Worm (Caenorhabditis elegans) whole organism, midembryonic: ENCODE data around the gene kin-2.

Experiments used
- T22C8.4 ChIP-seq: fragments of 200-800 bp; sonication (Bioruptor generic); IDR thresholded peaks from 2 replicates; pipeline ENCODE4 v1.3.6; 2022; ENCODE audit warnings: missing genetic modification characterization, missing compliant biosample characterization
- cog-1 ChIP-seq: sonication (generic microtip); optimal IDR thresholded peaks from 2 replicates; lab custom pipeline; 2016; ENCODE audit warnings: missing genetic modification characterization, missing compliant biosample characterization
- flt-1 ChIP-seq: fragments of 200-800 bp; sonication (Bioruptor generic); IDR thresholded peaks from 2 replicates; pipeline ENCODE4 v1.3.6; 2022; ENCODE audit warnings: missing genetic modification characterization, missing compliant biosample characterization
- klf-2 ChIP-seq: fragments of 200-800 bp; sonication (Bioruptor generic); conservative IDR thresholded peaks from 2 replicates; pipeline ENCODE4 v1.3.6; 2022; ENCODE audit warnings: missing genetic modification reagents, missing genetic modification characterization, missing compliant biosample characterization
- med-1 ChIP-seq: sonication (generic microtip); optimal IDR thresholded peaks from 2 replicates; lab custom pipeline; 2017; ENCODE audit warnings: missing genetic modification characterization, mild to moderate bottlenecking, missing compliant biosample characterization, antibody characterized with exemption, missing genetic modification reagents; ENCODE audit not compliant: insufficient read depth
- ref-1 ChIP-seq: fragments of 200-800 bp; sonication (Bioruptor generic); conservative IDR thresholded peaks from 2 replicates; pipeline ENCODE4 v1.3.6; 2022; ENCODE audit warnings: missing genetic modification reagents, missing genetic modification characterization, missing compliant biosample characterization
- tab-1 ChIP-seq: fragments of 200-800 bp; sonication (Bioruptor generic); IDR thresholded peaks from 2 replicates; pipeline ENCODE4 v1.3.6; 2022; ENCODE audit warnings: missing genetic modification characterization, missing compliant biosample characterization
- ztf-23 ChIP-seq: fragments of 200-800 bp; sonication (Bioruptor generic); IDR thresholded peaks from 2 replicates; pipeline ENCODE4 v1.3.6; 2022; ENCODE audit warnings: missing genetic modification reagents, missing genetic modification characterization, missing compliant biosample characterization
- ztf-29 ChIP-seq: fragments of 200-800 bp; sonication (Bioruptor generic); IDR thresholded peaks from 2 replicates; pipeline ENCODE4 v1.3.6; 2022; ENCODE audit warnings: missing genetic modification reagents, missing genetic modification characterization, missing compliant biosample characterization

The kin-2 gene

DNA sequence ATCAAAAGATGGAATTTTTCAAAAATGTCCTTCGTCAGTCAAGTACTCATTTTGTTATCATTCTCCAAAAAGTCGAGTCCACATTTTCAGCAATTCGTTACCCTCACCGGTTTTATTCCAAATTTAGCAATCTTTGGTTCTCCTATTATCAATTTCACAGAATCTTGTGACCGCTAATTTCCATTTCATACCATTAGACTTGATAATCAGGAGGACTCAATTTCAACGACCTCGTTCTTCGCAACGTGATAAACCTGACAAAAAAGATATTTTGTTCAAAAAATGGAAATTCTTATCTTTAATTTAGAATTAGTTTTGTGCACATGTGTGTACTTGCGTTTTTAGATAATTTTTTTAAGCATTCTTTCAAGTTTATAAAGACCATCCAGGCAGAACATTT, 15.1 kb downstream of the kin-2 start:
- no peak for TF ChIP-seq klf-2 (GFP tag; lab: Robert Waterston, UW)

DNA sequence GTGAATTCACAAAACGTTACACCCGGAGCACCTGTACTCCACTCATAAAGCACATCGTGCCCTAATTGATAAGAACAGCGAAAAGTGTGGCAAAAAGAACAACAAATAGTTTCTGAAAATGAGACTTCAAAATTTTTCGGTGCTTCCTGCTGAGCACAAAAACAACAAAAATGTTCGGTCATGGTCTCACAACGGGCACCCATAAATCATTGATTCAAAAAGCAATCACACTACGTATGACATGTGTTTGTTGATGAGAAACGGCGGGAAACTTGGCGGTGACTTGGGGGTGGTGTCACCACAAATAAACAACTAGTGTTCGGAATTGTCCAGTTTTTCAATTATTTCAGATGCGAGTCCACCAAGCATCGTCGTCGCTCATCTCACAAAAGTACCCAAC, 16.8 kb downstream of the kin-2 start:
- no peak for TF ChIP-seq tab-1 (GFP tag; lab: Robert Waterston, UW)
- no peak for TF ChIP-seq T22C8.4
- TF ChIP-seq ztf-29 (GFP tag; lab: Robert Waterston, UW): no peak
- no peak for TF ChIP-seq cog-1 (tag; lab: Kevin White, UChicago)
- no peak for TF ChIP-seq ztf-23 (GFP tag; lab: Robert Waterston, UW)
- TF ChIP-seq flt-1: no peak
- no peak for TF ChIP-seq klf-2 (GFP tag; lab: Robert Waterston, UW)
- no peak for TF ChIP-seq ref-1 (GFP tag; lab: Robert Waterston, UW)
- no peak for TF ChIP-seq med-1 (GFP tag; lab: Kevin White, UChicago)

DNA sequence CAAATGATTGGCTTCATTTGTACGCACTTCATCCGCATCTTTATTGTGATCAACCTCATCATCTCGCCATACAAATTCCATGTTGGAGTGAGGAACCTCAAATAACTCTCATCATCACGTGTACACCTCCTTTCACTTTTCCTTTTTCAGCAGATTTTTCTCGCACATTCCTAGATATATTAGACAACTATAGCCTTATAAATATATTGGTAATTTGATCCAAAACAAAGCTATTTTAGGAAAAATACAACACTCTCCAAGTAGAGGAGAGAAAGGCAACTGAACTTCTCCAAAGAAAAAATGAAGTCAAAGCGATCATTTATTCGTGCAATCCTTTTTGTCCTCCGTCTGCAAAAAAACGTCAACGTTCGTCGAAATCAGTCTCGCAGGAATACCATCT, 18.8 kb downstream of the kin-2 start, which contains the start of gene R07E4.1:
R07E4.1 (plus strand) TSS at position 301 of the 400 bp plus-strand sequence.
- TF ChIP-seq ref-1 (GFP tag; lab: Robert Waterston, UW): no peak
- no peak for TF ChIP-seq ztf-29 (GFP tag; lab: Robert Waterston, UW)
- TF ChIP-seq med-1 (GFP tag; lab: Kevin White, UChicago): no peak
- TF ChIP-seq ztf-23 (GFP tag; lab: Robert Waterston, UW): no peak
- no peak for TF ChIP-seq flt-1
- no peak for TF ChIP-seq cog-1 (tag; lab: Kevin White, UChicago)
- TF ChIP-seq T22C8.4: no peak
- no peak for TF ChIP-seq tab-1 (GFP tag; lab: Robert Waterston, UW)
- no peak for TF ChIP-seq klf-2 (GFP tag; lab: Robert Waterston, UW)

DNA sequence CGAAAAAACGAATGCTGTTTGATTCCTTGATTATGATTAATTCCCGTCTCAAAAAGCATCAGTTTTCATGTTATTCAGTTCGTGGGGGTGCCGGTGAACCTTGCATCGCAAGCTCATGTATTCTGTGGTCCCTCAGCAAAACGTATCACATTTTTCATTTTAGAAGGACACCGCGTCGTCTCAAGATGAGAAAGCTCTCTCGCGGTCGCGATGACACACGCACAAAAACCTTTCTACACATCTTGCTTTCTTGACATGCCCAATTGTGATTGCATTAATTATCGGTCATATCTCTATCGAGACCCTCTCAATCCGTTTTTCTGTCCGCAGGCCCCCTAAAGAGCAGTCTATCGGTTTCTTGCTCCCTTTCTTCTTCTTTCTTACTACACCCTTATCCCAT, 21.5 kb downstream of the kin-2 start:
- TF ChIP-seq ref-1 (GFP tag; lab: Robert Waterston, UW): no peak
- no peak for TF ChIP-seq klf-2 (GFP tag; lab: Robert Waterston, UW)
- TF ChIP-seq flt-1: no peak
- no peak for TF ChIP-seq ztf-23 (GFP tag; lab: Robert Waterston, UW)
- no peak for TF ChIP-seq med-1 (GFP tag; lab: Kevin White, UChicago)
- TF ChIP-seq ztf-29 (GFP tag; lab: Robert Waterston, UW): no peak
- no peak for TF ChIP-seq T22C8.4
- TF ChIP-seq tab-1 (GFP tag; lab: Robert Waterston, UW): no peak
- no peak for TF ChIP-seq cog-1 (tag; lab: Kevin White, UChicago)

DNA sequence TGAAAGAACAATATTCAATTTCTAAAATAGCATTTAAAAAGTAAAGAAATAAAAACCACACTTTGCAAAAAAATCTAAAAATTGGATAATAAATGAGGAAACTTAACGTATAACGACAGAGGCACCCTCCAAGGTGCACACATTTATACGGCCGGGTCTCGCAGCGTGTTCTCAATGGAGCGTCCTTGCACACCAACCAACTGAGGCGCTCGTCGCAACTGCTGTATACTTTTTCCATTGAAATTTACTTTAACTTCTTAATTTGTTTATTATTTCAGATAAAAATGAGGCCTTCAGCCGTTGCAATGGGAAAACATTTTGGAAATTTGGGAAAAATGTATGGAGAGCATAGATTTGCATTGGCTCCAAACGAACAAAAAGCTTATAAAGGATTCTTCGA, 24.5 kb downstream of the kin-2 start, which contains the start of the genes R07E4.5 and R07E4.3:
R07E4.5 (minus strand) TSS at position 1 of the 400 bp plus-strand sequence.
R07E4.3 (plus strand) TSS at position 285 of the 400 bp plus-strand sequence.
- TF ChIP-seq ztf-29 (GFP tag; lab: Robert Waterston, UW) (no peak), flt-1 (0 out of 2 replicates have a peak, but pooled peaks have one; percentile 56), klf-2 (GFP tag; lab: Robert Waterston, UW) (no peak), med-1 (GFP tag; lab: Kevin White, UChicago) (no peak), T22C8.4 (no peak), cog-1 (tag; lab: Kevin White, UChicago) (peak; percentile 43), ztf-23 (GFP tag; lab: Robert Waterston, UW) (peak; percentile 62; the same call in 1 of the 2 replicates), ref-1 (GFP tag; lab: Robert Waterston, UW) (no peak), tab-1 (GFP tag; lab: Robert Waterston, UW) (no peak)

DNA sequence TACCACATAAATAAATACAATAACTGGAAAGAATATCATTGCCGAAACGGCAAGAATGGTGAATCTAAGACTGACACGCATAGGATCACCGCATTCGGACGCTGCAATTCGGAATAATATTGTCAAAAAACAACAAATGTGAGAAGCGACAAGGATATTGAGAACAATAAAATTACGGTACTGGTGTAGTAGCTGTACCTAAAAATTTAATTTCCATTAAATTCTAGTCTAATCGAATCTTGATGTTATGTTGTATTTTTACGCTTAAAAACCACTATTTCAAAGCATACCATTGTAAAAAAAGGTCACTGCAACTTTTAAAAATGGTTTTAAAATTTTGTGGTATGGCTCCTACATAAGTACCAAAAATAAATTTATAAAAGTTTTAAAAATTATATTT, 28.9 kb downstream of the kin-2 start, which contains the start of gene mig-23:
mig-23 (minus strand) TSS at position 101 of the 400 bp plus-strand sequence.
- TF ChIP-seq ztf-29 (GFP tag; lab: Robert Waterston, UW): no peak
- TF ChIP-seq tab-1 (GFP tag; lab: Robert Waterston, UW): no peak
- no peak for TF ChIP-seq klf-2 (GFP tag; lab: Robert Waterston, UW)
- TF ChIP-seq med-1 (GFP tag; lab: Kevin White, UChicago): no peak

DNA sequence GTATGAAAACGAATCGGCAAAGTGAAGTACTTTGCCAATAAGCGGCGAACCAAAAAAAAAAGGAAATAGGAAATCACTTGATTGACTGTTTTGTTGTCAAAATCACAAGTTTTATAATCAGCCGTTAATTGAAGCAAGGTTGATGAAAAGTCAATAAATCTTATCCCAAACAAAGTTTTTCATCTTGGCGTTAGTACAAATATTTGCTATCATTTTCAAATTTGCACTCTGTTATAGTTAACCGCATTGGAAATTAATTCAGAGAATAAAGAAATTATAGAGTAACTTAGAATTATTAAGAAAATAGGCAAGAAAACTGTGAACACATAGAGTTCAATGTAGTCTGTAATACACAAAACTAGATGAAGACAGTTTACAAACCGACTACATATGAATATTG, 33.2 kb downstream of the kin-2 start, which contains the start of gene acs-17:
acs-17 (minus strand) TSS at position 23 of the 400 bp plus-strand sequence.
- TF ChIP-seq klf-2 (GFP tag; lab: Robert Waterston, UW) (no peak), T22C8.4 (no peak), ztf-29 (GFP tag; lab: Robert Waterston, UW) (no peak), med-1 (GFP tag; lab: Kevin White, UChicago) (no peak), cog-1 (tag; lab: Kevin White, UChicago) (no peak)

DNA sequence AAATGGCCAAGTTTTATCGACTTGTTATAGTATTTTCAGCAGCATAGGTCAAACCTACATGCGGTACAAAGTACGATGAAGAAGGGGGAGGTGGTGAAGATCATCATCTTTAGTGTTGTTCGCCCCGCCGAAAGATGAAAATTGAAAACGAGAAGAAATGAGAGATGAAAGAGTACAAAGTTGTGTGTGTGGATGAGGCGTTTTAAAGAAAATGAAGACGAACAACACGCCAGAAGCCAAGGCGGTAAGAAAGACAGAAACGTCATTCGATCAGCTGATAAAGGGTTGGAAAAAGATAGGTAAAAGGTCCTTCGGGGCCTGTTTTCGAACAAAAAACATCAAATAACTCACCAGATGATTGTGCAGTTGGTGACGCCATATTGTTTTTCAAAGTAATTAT, 33.7 kb downstream of the kin-2 start:
- TF ChIP-seq flt-1: no peak
- TF ChIP-seq med-1 (GFP tag; lab: Kevin White, UChicago): no peak
- no peak for TF ChIP-seq klf-2 (GFP tag; lab: Robert Waterston, UW)
- no peak for TF ChIP-seq T22C8.4
- no peak for TF ChIP-seq ztf-23 (GFP tag; lab: Robert Waterston, UW)
- no peak for TF ChIP-seq cog-1 (tag; lab: Kevin White, UChicago)
- TF ChIP-seq tab-1 (GFP tag; lab: Robert Waterston, UW): no peak

DNA sequence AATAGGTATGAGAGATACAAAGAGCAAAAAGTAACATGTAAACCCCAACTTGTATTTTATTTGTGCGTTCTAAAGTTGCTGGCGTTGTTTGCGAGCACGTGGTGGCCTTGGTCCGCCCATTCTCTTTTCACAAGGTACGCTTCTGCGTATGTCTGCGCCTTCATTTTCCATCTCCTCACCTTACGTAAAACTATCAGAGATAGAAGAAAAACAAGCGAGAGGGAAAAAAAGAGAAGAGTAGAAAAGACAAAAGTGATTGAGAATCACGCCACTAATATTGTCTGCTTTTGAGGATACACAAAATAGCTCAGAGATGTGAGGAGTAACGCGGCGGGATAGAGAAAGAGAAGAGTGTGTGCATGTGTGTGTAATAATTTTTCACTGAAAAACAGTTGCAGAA, 35.5 kb downstream of the kin-2 start:
- no peak for TF ChIP-seq ztf-29 (GFP tag; lab: Robert Waterston, UW)
- TF ChIP-seq cog-1 (tag; lab: Kevin White, UChicago): no peak
- no peak for TF ChIP-seq klf-2 (GFP tag; lab: Robert Waterston, UW)
- no peak for TF ChIP-seq tab-1 (GFP tag; lab: Robert Waterston, UW)
- no peak for TF ChIP-seq med-1 (GFP tag; lab: Kevin White, UChicago)
- no peak for TF ChIP-seq ref-1 (GFP tag; lab: Robert Waterston, UW)
- TF ChIP-seq flt-1: no peak
- TF ChIP-seq ztf-23 (GFP tag; lab: Robert Waterston, UW): no peak
- TF ChIP-seq T22C8.4: no peak

DNA sequence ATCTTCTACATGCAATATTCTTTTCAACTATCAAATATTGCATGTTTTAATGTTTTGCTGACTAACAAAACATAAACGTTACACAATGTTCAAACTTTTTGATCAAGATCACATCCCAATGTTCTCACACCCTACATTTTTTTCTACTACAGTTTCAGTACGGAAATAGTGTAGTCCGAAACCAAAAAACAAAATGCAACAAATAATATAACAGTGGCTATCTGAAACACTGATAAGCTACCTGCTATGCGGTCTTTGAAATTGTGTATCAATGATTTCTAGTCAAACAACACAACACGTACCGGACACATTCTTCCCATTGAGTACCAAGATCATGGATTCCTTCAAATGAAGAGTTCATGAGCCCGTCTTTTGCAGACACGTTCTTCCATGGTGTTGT, 36.3 kb downstream of the kin-2 start:
- TF ChIP-seq tab-1 (GFP tag; lab: Robert Waterston, UW) (no peak), med-1 (GFP tag; lab: Kevin White, UChicago) (no peak), cog-1 (tag; lab: Kevin White, UChicago) (no peak), T22C8.4 (no peak)
